Fruit fly (Drosophila melanogaster) whole organism, embryonic: ENCODE results near the gene pod1.
A peak's percentile ranks its signal among the peaks of the same experiment; 100 is the strongest.

Experiments used
- Aef1 ChIP-seq: fragments of 200-800 bp; sonication (Bioruptor generic); IDR thresholded peaks from 3 replicates; pipeline ENCODE4 v1.3.6; 2022; ENCODE audit warnings: missing biosample characterization, missing genetic modification characterization
- Atf6 ChIP-seq: fragments of 200-800 bp; sonication (Bioruptor generic); IDR thresholded peaks from 2 replicates; pipeline ENCODE4 v1.3.6; 2022; ENCODE audit warnings: missing biosample characterization, missing genetic modification characterization
- Blimp-1 ChIP-seq: fragments of 200-800 bp; sonication (Bioruptor generic); optimal IDR thresholded peaks from 3 replicates; lab custom pipeline; 2018; ENCODE audit warnings: missing biosample characterization, missing genetic modification characterization, mild to moderate bottlenecking, moderate library complexity, missing genetic modification reagents
- CG11085 ChIP-seq: fragments of 200-800 bp; sonication (Bioruptor generic); IDR thresholded peaks from 2 replicates; pipeline ENCODE4 v1.3.6; 2022; ENCODE audit warnings: missing biosample characterization, missing genetic modification characterization
- CG12219 ChIP-seq: fragments of 200-800 bp; sonication (Bioruptor generic); optimal IDR thresholded peaks from 3 replicates; lab custom pipeline; 2018; ENCODE audit warnings: missing biosample characterization, mild to moderate bottlenecking, missing genetic modification characterization
- CG13424 ChIP-seq: fragments of 200-800 bp; sonication (Bioruptor generic); optimal IDR thresholded peaks from 2 replicates; lab custom pipeline; 2019; ENCODE audit warnings: missing biosample characterization, mild to moderate bottlenecking, missing genetic modification characterization, moderate library complexity
- CG17361 ChIP-seq: fragments of 200-800 bp; sonication (Bioruptor generic); IDR thresholded peaks from 3 replicates; pipeline ENCODE4 v1.3.6; 2022; ENCODE audit warnings: missing biosample characterization, missing genetic modification characterization
- CG17568 ChIP-seq: fragments of 200-800 bp; sonication (Bioruptor generic); optimal IDR thresholded peaks from 2 replicates; lab custom pipeline; 2018; ENCODE audit warnings: missing biosample characterization, mild to moderate bottlenecking, missing genetic modification characterization, moderate library complexity
- CG18262 ChIP-seq: fragments of 200-800 bp; optimal IDR thresholded peaks from 3 replicates; lab custom pipeline; 2019; ENCODE audit warnings: missing biosample characterization, mild to moderate bottlenecking, missing genetic modification characterization, moderate library complexity
- CG18476 ChIP-seq: fragments of 200-800 bp; sonication (Bioruptor generic); optimal IDR thresholded peaks from 2 replicates; lab custom pipeline; 2016; ENCODE audit warnings: missing biosample characterization, mild to moderate bottlenecking, missing genetic modification characterization
- CG30403 ChIP-seq: fragments of 200-800 bp; sonication (Bioruptor generic); optimal IDR thresholded peaks from 3 replicates; lab custom pipeline; 2016; ENCODE audit warnings: missing biosample characterization, missing genetic modification characterization
- CG31224 ChIP-seq: fragments of 200-800 bp; sonication (Bioruptor generic); IDR thresholded peaks from 2 replicates; pipeline ENCODE4 v1.3.6; 2022; ENCODE audit warnings: missing biosample characterization, missing genetic modification characterization
- CG3281 ChIP-seq: fragments of 200-800 bp; sonication (Bioruptor generic); optimal IDR thresholded peaks from 3 replicates; lab custom pipeline; 2017; ENCODE audit warnings: missing biosample characterization, mild to moderate bottlenecking, missing genetic modification characterization
- CG34422 ChIP-seq: fragments of 200-800 bp; sonication (Bioruptor generic); IDR thresholded peaks from 3 replicates; pipeline ENCODE4 v1.3.6; 2022; ENCODE audit warnings: missing biosample characterization, missing genetic modification characterization
- CG4707 ChIP-seq: fragments of 200-800 bp; sonication (Bioruptor generic); optimal IDR thresholded peaks from 2 replicates; lab custom pipeline; 2018; ENCODE audit warnings: missing biosample characterization, mild to moderate bottlenecking, missing genetic modification characterization, moderate library complexity
- CG4820 ChIP-seq: fragments of 200-800 bp; sonication (Bioruptor generic); optimal IDR thresholded peaks from 3 replicates; lab custom pipeline; 2016; ENCODE audit warnings: missing biosample characterization, missing genetic modification characterization
- CG4854 ChIP-seq: fragments of 200-800 bp; sonication (Bioruptor generic); optimal IDR thresholded peaks from 2 replicates; lab custom pipeline; 2016; ENCODE audit warnings: missing biosample characterization, missing genetic modification characterization, inconsistent platforms
- CG6765 ChIP-seq: fragments of 200-800 bp; sonication (Bioruptor generic); optimal IDR thresholded peaks from 3 replicates; lab custom pipeline; 2017; ENCODE audit warnings: missing biosample characterization, mild to moderate bottlenecking, missing genetic modification characterization
- CG7357 ChIP-seq: fragments of 200-800 bp; sonication (Bioruptor generic); IDR thresholded peaks from 3 replicates; pipeline ENCODE4 v1.3.6; 2022; ENCODE audit warnings: missing biosample characterization, missing genetic modification characterization
- CG8765 ChIP-seq: fragments of 200-800 bp; sonication (Bioruptor generic); IDR thresholded peaks from 2 replicates; pipeline ENCODE4 v1.3.6; 2022; ENCODE audit warnings: missing biosample characterization, missing genetic modification characterization
- CG9727 ChIP-seq: fragments of 200-800 bp; sonication (Bioruptor generic); optimal IDR thresholded peaks from 3 replicates; lab custom pipeline; 2017; ENCODE audit warnings: missing biosample characterization, mild to moderate bottlenecking, missing genetic modification characterization
- CG9797 ChIP-seq: fragments of 200-800 bp; sonication (Bioruptor generic); optimal IDR thresholded peaks from 3 replicates; lab custom pipeline; 2018; ENCODE audit warnings: missing biosample characterization, mild to moderate bottlenecking, missing genetic modification characterization
- CG9817 ChIP-seq: fragments of 200-800 bp; sonication (Bioruptor generic); optimal IDR thresholded peaks from 2 replicates; lab custom pipeline; 2018; ENCODE audit warnings: missing biosample characterization, mild to moderate bottlenecking, missing genetic modification characterization, moderate library complexity
- CHES-1-like ChIP-seq: fragments of 200-800 bp; sonication (Bioruptor generic); optimal IDR thresholded peaks from 2 replicates; lab custom pipeline; 2016; ENCODE audit warnings: missing biosample characterization, missing genetic modification characterization
- Eip74EF ChIP-seq, 2 experiments: fragments of 200-800 bp in 1 of 2; fragments of >200 bp in 1 of 2; sonication (Bioruptor generic) in 1 of 2; optimal IDR thresholded peaks; 2 replicates each; lab custom pipeline; 2017 to 2019; ENCODE audit warnings: missing biosample characterization in 2 of 2, missing genetic modification characterization in 2 of 2, mild to moderate bottlenecking in 1 of 2, moderate library complexity in 1 of 2
- HHEX ChIP-seq: fragments of 200-800 bp; sonication (Bioruptor generic); optimal IDR thresholded peaks from 3 replicates; lab custom pipeline; 2017; ENCODE audit warnings: missing biosample characterization, mild to moderate bottlenecking, missing genetic modification characterization, missing genetic modification reagents
- Hr51 ChIP-seq, 2 experiments: fragments of 200-800 bp; sonication (Bioruptor generic); optimal IDR thresholded peaks; 2 replicates in 1 of 2; 3 replicates in 1 of 2; lab custom pipeline; 2016 to 2018; ENCODE audit warnings: missing biosample characterization in 2 of 2, missing genetic modification characterization in 2 of 2, mild to moderate bottlenecking in 1 of 2, moderate library complexity in 1 of 2
- Hr78 ChIP-seq, 2 experiments: fragments of 200-800 bp in 1 of 2; fragments of >200 bp in 1 of 2; sonication (Bioruptor generic) in 1 of 2; optimal IDR thresholded peaks; 2 replicates each; lab custom pipeline; 2017 to 2019; ENCODE audit warnings: missing biosample characterization in 2 of 2, missing genetic modification characterization in 2 of 2, mild to moderate bottlenecking in 1 of 2, moderate library complexity in 1 of 2
- Hsf ChIP-seq: fragments of 200-800 bp; sonication (Bioruptor generic); optimal IDR thresholded peaks from 3 replicates; lab custom pipeline; 2016; ENCODE audit warnings: missing biosample characterization, missing genetic modification characterization
- Jarid2 ChIP-seq: fragments of 200-800 bp; sonication (Bioruptor generic); optimal IDR thresholded peaks from 3 replicates; lab custom pipeline; 2017; ENCODE audit warnings: mild to moderate bottlenecking, missing biosample characterization, missing genetic modification reagents, missing genetic modification characterization
- Lhr ChIP-seq: fragments of 200-800 bp; sonication (Bioruptor generic); optimal IDR thresholded peaks from 3 replicates; lab custom pipeline; 2017; ENCODE audit warnings: mild to moderate bottlenecking, missing biosample characterization, missing genetic modification reagents, missing genetic modification characterization
- MTF-1 ChIP-seq: fragments of 200-800 bp; sonication (Bioruptor generic); optimal IDR thresholded peaks from 2 replicates; lab custom pipeline; 2018; ENCODE audit warnings: missing biosample characterization, mild to moderate bottlenecking, missing genetic modification characterization, borderline replicate concordance
- Med ChIP-seq: fragments of 200-800 bp; sonication (Bioruptor generic); peaks from one replicate; lab custom pipeline; 2016; ENCODE audit warnings: missing biosample characterization, missing genetic modification characterization, mild to moderate bottlenecking, inconsistent platforms, moderate library complexity
- Side ChIP-seq: fragments of 200-800 bp; sonication (Bioruptor generic); optimal IDR thresholded peaks from 2 replicates; lab custom pipeline; 2016; ENCODE audit warnings: missing biosample characterization, missing genetic modification characterization
- bbx ChIP-seq: fragments of 200-800 bp; sonication (Bioruptor generic); IDR thresholded peaks from 2 replicates; pipeline ENCODE4 v1.3.6; 2022; ENCODE audit warnings: missing biosample characterization, missing genetic modification characterization; ENCODE audit not compliant: partially characterized antibody
- caup ChIP-seq: fragments of 200-800 bp; sonication (Bioruptor generic); optimal IDR thresholded peaks from 3 replicates; lab custom pipeline; 2017; ENCODE audit warnings: missing biosample characterization, mild to moderate bottlenecking, missing genetic modification characterization, moderate library complexity; ENCODE audit not compliant: severe bottlenecking
- corto ChIP-seq: fragments of 200-800 bp; sonication (Bioruptor generic); optimal IDR thresholded peaks from 2 replicates; lab custom pipeline; 2016; ENCODE audit warnings: missing biosample characterization, mild to moderate bottlenecking, missing genetic modification characterization, moderate library complexity
- dysf ChIP-seq: fragments of 200-800 bp; sonication (Bioruptor generic); IDR thresholded peaks from 3 replicates; pipeline ENCODE4 v1.3.6; 2022; ENCODE audit warnings: missing biosample characterization, missing genetic modification characterization
- eve ChIP-seq, 2 experiments: fragments of >200 bp; optimal IDR thresholded peaks; 2 replicates each; lab custom pipeline; 2017; ENCODE audit warnings: missing biosample characterization in 2 of 2, missing genetic modification characterization in 2 of 2
- eyg ChIP-seq: fragments of 200-800 bp; sonication (Bioruptor generic); optimal IDR thresholded peaks from 3 replicates; lab custom pipeline; 2016; ENCODE audit warnings: missing biosample characterization, missing genetic modification characterization
- lola ChIP-seq, 3 experiments: fragments of >200 bp in 2 of 3; fragments of 200-800 bp in 1 of 3; sonication (Bioruptor generic) in 1 of 3; optimal IDR thresholded peaks; 2 replicates each; lab custom pipeline; 2017 to 2019; ENCODE audit warnings: missing biosample characterization in 3 of 3, missing genetic modification characterization in 3 of 3, mild to moderate bottlenecking in 1 of 3, moderate library complexity in 1 of 3
- sens ChIP-seq: fragments of 200-800 bp; sonication (Bioruptor generic); peaks from one replicate; lab custom pipeline; 2016; ENCODE audit warnings: missing biosample characterization, missing genetic modification characterization
- sisA ChIP-seq: fragments of 200-800 bp; sonication (Bioruptor generic); IDR thresholded peaks from 2 replicates; pipeline ENCODE4 v1.3.6; 2022; ENCODE audit warnings: missing biosample characterization, missing genetic modification characterization
- stc ChIP-seq: fragments of 200-800 bp; sonication (Bioruptor generic); IDR thresholded peaks from 2 replicates; pipeline ENCODE4 v1.3.6; 2022; ENCODE audit warnings: missing biosample characterization, missing genetic modification characterization
- wor ChIP-seq: fragments of 200-800 bp; sonication (Bioruptor generic); IDR thresholded peaks from 2 replicates; pipeline ENCODE4 v1.3.6; 2022; ENCODE audit warnings: missing biosample characterization, missing genetic modification characterization

pod1 gene

dm6 chrX:6799261-6800022 is 4.0 kb upstream of the pod1 start (continued):
- TF ChIP-seq CG13424 (tag; lab: Kevin White, UChicago) (peak; percentile 10), CG3281 (peak; percentile 10), Med (peak; percentile 12), CG9817 (no peak), Eip74EF (GFP tag; optimal IDR thresholded peaks at IDR 0.05; lab: Kevin White, UChicago) (no peak), CG8765 (GFP tag; lab: Robert Waterston, UW) (no peak)

- TF ChIP-seq CG4854 (GFP tag; lab: Kevin White, UChicago) (no peak), CG31224 (GFP tag; lab: Robert Waterston, UW) (no peak), eve (GFP tag; optimal IDR thresholded peaks at IDR 0.05; lab: Kevin White, UChicago) (peak in 1 of 2 experiments; percentile 15), Atf6 (GFP tag; lab: Robert Waterston, UW) (peak; percentile 60; the same call in 1 of the 2 replicates), wor (GFP tag; lab: Robert Waterston, UW) (no peak), CG18262 (tag; lab: Kevin White, UChicago) (peak; percentile 35), CG34422 (GFP tag; lab: Robert Waterston, UW) (0 out of 3 replicates have a peak, but pooled peaks have one; percentile 56), MTF-1 (GFP tag; lab: Kevin White, UChicago) (no peak), Lhr (GFP tag; lab: Kevin White, UChicago) (peak; percentile 9), CG17361 (GFP tag; lab: Robert Waterston, UW) (peak; percentile 55; the same call in 2 of the 3 replicates), CG9727 (GFP tag; lab: Kevin White, UChicago) (no peak), Hr51 (GFP tag; optimal IDR thresholded peaks at IDR 0.05; lab: Kevin White, UChicago) (peak in 1 of 2 experiments; percentile 61), CG4820 (GFP tag; lab: Kevin White, UChicago) (peak; percentile 6), CG7357 (GFP tag; lab: Robert Waterston, UW) (no peak), CG4707 (no peak), bbx (0 out of 2 replicates have a peak, but pooled peaks have one; percentile 20), Hsf (no peak), Jarid2 (GFP tag; lab: Kevin White, UChicago) (no peak), sisA (GFP tag; lab: Robert Waterston, UW) (peak; percentile 32), CG17568 (peak; percentile 33), CG12219 (GFP tag; lab: Kevin White, UChicago) (peak; percentile 11), dysf (GFP tag; lab: Robert Waterston, UW) (peak; percentile 37; the same call in 1 of the 3 replicates), Aef1 (0 out of 3 replicates have a peak, but pooled peaks have one; percentile 44), eyg (GFP tag; lab: Kevin White, UChicago) (no peak), CG18476 (GFP tag; lab: Kevin White, UChicago) (no peak), caup (GFP tag; lab: Kevin White, UChicago) (peak; percentile 7), Hr78 (GFP tag; optimal IDR thresholded peaks at IDR 0.05; lab: Kevin White, UChicago) (peak in 1 of 2 experiments; percentile 6), CG6765 (GFP tag; lab: Kevin White, UChicago) (no peak), CHES-1-like (GFP tag; lab: Kevin White, UChicago) (no peak), sens (GFP tag; lab: Kevin White, UChicago) (peak; percentile 50), CG9797 (GFP tag; lab: Kevin White, UChicago) (no peak), HHEX (no peak), Side (GFP tag; lab: Kevin White, UChicago) (no peak), Blimp-1 (peak; percentile 29), CG30403 (GFP tag; lab: Kevin White, UChicago) (peak; percentile 33), stc (peak; percentile 35), lola (GFP tag; optimal IDR thresholded peaks at IDR 0.05; lab: Kevin White, UChicago) (peak in 1 of 3 experiments; percentile 11), corto (GFP tag; lab: Kevin White, UChicago) (peak; percentile 4), CG11085 (GFP tag; lab: Robert Waterston, UW) (no peak)
Measured at dm6 chrX:6800726-6801296, 2.7 kb upstream of the pod1 start.
